Worm (Caenorhabditis elegans) whole organism, L4/young adult: ENCODE data around the gene snx-17.

ENCODE experiments used
- W03F9.2 ChIP-seq: fragments of 150-350 bp; optimal IDR thresholded peaks from 2 replicates; lab custom pipeline; 2014; ENCODE audit warnings: missing biosample characterization, missing genetic modification characterization
- dao-5 ChIP-seq: sonication (generic microtip); optimal IDR thresholded peaks from 2 replicates; lab custom pipeline; 2016; ENCODE audit warnings: missing genotype, missing genetic modification characterization, moderate library complexity, missing compliant biosample characterization

DNA sequence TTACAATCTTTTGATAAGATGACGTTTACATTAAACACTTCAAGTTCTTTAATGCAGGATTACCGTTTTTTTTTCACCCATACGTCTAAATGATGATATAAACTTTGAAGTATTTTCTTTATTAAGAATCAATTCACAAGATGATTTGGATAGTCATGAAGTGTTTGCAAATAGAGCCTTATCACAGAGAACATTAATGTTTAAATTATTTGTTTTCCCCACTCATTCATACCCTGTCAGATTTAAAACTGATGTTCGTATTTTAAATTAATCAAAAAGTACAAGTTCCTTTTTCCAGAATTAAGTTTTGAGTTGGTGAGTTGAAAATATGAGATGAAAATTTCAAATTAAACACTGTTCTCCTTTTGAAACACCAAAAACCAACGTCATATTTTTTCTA lies 31.4 kb downstream of the snx-17 start, which contains the start of gene R03G8.3:
- TF ChIP-seq dao-5 (tag; lab: Kevin White, UChicago): no peak
- TF ChIP-seq W03F9.2 (tag; lab: Kevin White, UChicago): no peak
